Worm (Caenorhabditis elegans): ENCODE data around the gene ZC21.8.
A peak's percentile ranks its signal among the peaks of the same experiment; 100 is the strongest.

ZC21.8 gene

ce11 chrIII:8519886-8520285 lies at the start of gene ZC21.8:
ZC21.8 (minus strand) TSS chrIII:8519986.
- TF ChIP-seq zag-1 (tag; optimal IDR thresholded peaks at IDR 0.05), result no peak
- no peak for TF ChIP-seq nhr-28 (tag; optimal IDR thresholded peaks at IDR 0.05)
- no peak for TF ChIP-seq unc-39 (tag; optimal IDR thresholded peaks at IDR 0.05)
- no peak for TF ChIP-seq cey-2 (tag; optimal IDR thresholded peaks at IDR 0.05; ENCODE audit: borderline replicate concordance, insufficient read depth)
- no peak for TF ChIP-seq nhr-11 (tag; optimal IDR thresholded peaks at IDR 0.05)
- TF ChIP-seq egl-27 (tag; optimal IDR thresholded peaks at IDR 0.05), result no peak
- TF ChIP-seq dmd-6 (GFP tag; IDR thresholded peaks at IDR 0.05), result no peak

- no peak for TF ChIP-seq ZK546.5 (tag; optimal IDR thresholded peaks at IDR 0.05)
- TF ChIP-seq dmd-6 (GFP tag; IDR thresholded peaks at IDR 0.05), result no peak
Measured at ce11 chrIII:8564372-8564771, 44.6 kb upstream of the ZC21.8 start.

- TF ChIP-seq lin-15B (tag; optimal IDR thresholded peaks at IDR 0.05) (no peak), daf-19 (GFP tag; conservative IDR thresholded peaks at IDR 0.05) (no peak), Y5F2A.4 (GFP tag; optimal IDR thresholded peaks at IDR 0.05) (no peak), D1046.2 (GFP tag; IDR thresholded peaks at IDR 0.05) (no peak), pha-4 (GFP tag; IDR thresholded peaks at IDR 0.05) (no peak), pha-4 (tag; optimal IDR thresholded peaks at IDR 0.05) (no peak), dmd-8 (GFP tag; IDR thresholded peaks at IDR 0.05) (no peak)
Measured at ce11 chrIII:8560836-8561235, 41.0 kb upstream of the ZC21.8 start, which contains the start of gene acdh-6. acdh-6 (plus strand) TSS chrIII:8561136.

- no peak for TF ChIP-seq lir-3 (tag; optimal IDR thresholded peaks at IDR 0.05)
- TF ChIP-seq F37D6.2 (tag; optimal IDR thresholded peaks at IDR 0.05), result no peak
- TF ChIP-seq hlh-11 (tag; optimal IDR thresholded peaks at IDR 0.05), result no peak
- TF ChIP-seq nhr-41 (GFP tag; IDR thresholded peaks at IDR 0.05), result no peak
- no peak for TF ChIP-seq sdz-12 (GFP tag; optimal IDR thresholded peaks at IDR 0.05)
- no peak for TF ChIP-seq spr-3 (GFP tag; optimal IDR thresholded peaks at IDR 0.05)
- TF ChIP-seq lim-7 (GFP tag; IDR thresholded peaks at IDR 0.05), result no peak
- no peak for TF ChIP-seq cey-2 (tag; optimal IDR thresholded peaks at IDR 0.05; ENCODE audit: borderline replicate concordance, insufficient read depth)
- TF ChIP-seq zag-1 (tag; optimal IDR thresholded peaks at IDR 0.05), result no peak
- no peak for TF ChIP-seq mxl-3 (GFP tag; optimal IDR thresholded peaks at IDR 0.05)
- no peak for TF ChIP-seq saeg-2 (GFP tag; IDR thresholded peaks at IDR 0.05)
- TF ChIP-seq snpc-1.2 (GFP tag; IDR thresholded peaks at IDR 0.05), result no peak
- no peak for TF ChIP-seq nhr-48 (tag; optimal IDR thresholded peaks at IDR 0.05)
- TF ChIP-seq pha-4 (GFP tag; IDR thresholded peaks at IDR 0.05), result no peak
- no peak for TF ChIP-seq pha-4 (tag; optimal IDR thresholded peaks at IDR 0.05)
- no peak for TF ChIP-seq nhr-76 (tag; optimal IDR thresholded peaks at IDR 0.05)
- TF ChIP-seq nhr-237 (tag; optimal IDR thresholded peaks at IDR 0.05), result no peak
- no peak for TF ChIP-seq daf-8 (GFP tag; IDR thresholded peaks at IDR 0.05)
- no peak for TF ChIP-seq nhr-25 (tag; optimal IDR thresholded peaks at IDR 0.05; ENCODE audit: borderline replicate concordance, insufficient read depth)
Measured at ce11 chrIII:8560398-8560797, 40.6 kb upstream of the ZC21.8 start.

ce11 chrIII:8556836-8557385 lies 37.1 kb upstream of the ZC21.8 start, which contains the start of gene C02D5.2:
C02D5.2 (plus strand) TSS chrIII:8557335.
- TF ChIP-seq rbr-2 (tag; optimal IDR thresholded peaks at IDR 0.05), result peak; percentile 20
- TF ChIP-seq ceh-62 (tag; optimal IDR thresholded peaks at IDR 0.05), result no peak
- TF ChIP-seq T20F7.1 (GFP tag; optimal IDR thresholded peaks at IDR 0.05), result peak; percentile 27
- no peak for TF ChIP-seq lim-7 (GFP tag; IDR thresholded peaks at IDR 0.05)
- TF ChIP-seq F44E2.7 (GFP tag; IDR thresholded peaks at IDR 0.05), result no peak
- TF ChIP-seq Y5F2A.4 (GFP tag; optimal IDR thresholded peaks at IDR 0.05), result no peak
- TF ChIP-seq mdt-29 (GFP tag; IDR thresholded peaks at IDR 0.05), result no peak
- TF ChIP-seq hmg-1.1 (GFP tag; IDR thresholded peaks at IDR 0.05), result peak; percentile 54; the same call in 1 of the 2 replicates
- no peak for TF ChIP-seq aha-1 (tag)
- no peak for TF ChIP-seq dmd-8 (GFP tag; IDR thresholded peaks at IDR 0.05)
- no peak for TF ChIP-seq ceh-44 (GFP tag; IDR thresholded peaks at IDR 0.05)
- peak; percentile 81 for TF ChIP-seq hlh-30 (tag; optimal IDR thresholded peaks at IDR 0.05; ENCODE audit: insufficient read depth)
- TF ChIP-seq lin-13 (GFP tag; optimal IDR thresholded peaks at IDR 0.05), result peak; percentile 21
- TF ChIP-seq nhr-102 (tag; optimal IDR thresholded peaks at IDR 0.05), result no peak
- no peak for TF ChIP-seq F49E8.2 (tag; optimal IDR thresholded peaks at IDR 0.05; ENCODE audit: borderline replicate concordance)
- TF ChIP-seq F26F4.8 (GFP tag; conservative IDR thresholded peaks at IDR 0.05), result no peak
- peak; percentile 53 for TF ChIP-seq nhr-28 (tag; optimal IDR thresholded peaks at IDR 0.05)
- peak in 1 of 2 experiments; percentile 40 for TF ChIP-seq mdl-1 (tag; optimal IDR thresholded peaks at IDR 0.05)
- peak; percentile 51 for TF ChIP-seq nhr-10 (tag; optimal IDR thresholded peaks at IDR 0.05)
